Fruit fly (Drosophila melanogaster) whole organism, pupa: ENCODE data around the gene pygo.

Experiments used
- CG10348 ChIP-seq: fragments of 200-800 bp; sonication (Bioruptor generic); IDR thresholded peaks from 2 replicates; pipeline ENCODE4 v1.3.6; 2022; ENCODE audit warnings: missing biosample characterization, missing genetic modification characterization
- CG32121 ChIP-seq: fragments of 200-800 bp; sonication (Bioruptor generic); IDR thresholded peaks from 2 replicates; pipeline ENCODE4 v1.3.6; 2022; ENCODE audit warnings: missing biosample characterization, missing genetic modification characterization
- CG4496 ChIP-seq: fragments of 200-800 bp; sonication (Bioruptor generic); IDR thresholded peaks from 3 replicates; pipeline ENCODE4 v1.3.6; 2022; ENCODE audit warnings: missing biosample characterization, missing genetic modification characterization
- Pif1B ChIP-seq: fragments of 200-800 bp; sonication (Bioruptor generic); optimal IDR thresholded peaks from 3 replicates; lab custom pipeline; 2016; ENCODE audit warnings: missing biosample characterization, missing genetic modification characterization

dm6 chr3R:31607287-31607849, 26.9 kb upstream of the pygo start:
- TF ChIP-seq CG32121, result no peak
- no peak for TF ChIP-seq Pif1B (GFP tag; lab: Kevin White, UChicago)
- no peak for TF ChIP-seq CG4496 (GFP tag; lab: Robert Waterston, UW)
- TF ChIP-seq CG10348 (GFP tag; lab: Robert Waterston, UW), result no peak
